Fruit fly (Drosophila melanogaster) S2 (cell line): ENCODE data around the gene t.

Experiments
- CG8478 ChIP-seq: fragments of >200 bp; optimal IDR thresholded peaks from 2 replicates; lab custom pipeline; 2018
- CTCF ChIP-seq, 2 experiments: fragments of >200 bp; optimal IDR thresholded peaks; 2 replicates each; lab custom pipeline; 2018

DNA sequence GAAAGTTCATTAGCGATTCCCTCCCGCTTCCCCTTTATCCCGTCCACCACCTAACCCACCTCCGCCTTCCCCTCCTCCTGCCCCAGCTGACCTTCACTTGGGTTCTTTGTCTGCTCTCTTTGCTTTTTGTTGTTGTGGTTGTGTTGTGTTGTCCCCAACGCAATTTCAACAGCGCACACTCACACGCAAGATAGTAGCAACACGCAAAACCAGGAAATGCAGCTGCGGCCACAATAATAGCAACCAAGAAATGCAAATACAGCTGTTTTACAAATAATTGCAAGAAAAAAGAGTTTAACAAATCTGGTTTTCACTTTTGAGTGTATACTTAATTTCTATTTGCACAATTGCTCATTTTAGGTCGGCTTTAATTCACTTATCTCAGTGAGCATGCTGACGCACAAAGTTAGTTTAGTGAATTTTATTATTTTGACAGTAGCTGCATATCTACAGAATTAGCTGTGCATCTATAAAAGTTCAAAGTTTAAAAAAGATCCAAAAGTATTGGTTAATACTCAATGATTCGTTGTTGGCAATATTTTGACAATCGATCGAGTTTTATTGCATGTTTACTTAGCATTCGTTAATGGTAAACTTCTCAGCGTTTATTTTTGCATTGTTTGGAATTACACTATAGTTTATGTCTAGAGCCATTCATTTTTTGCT is 28.3 kb upstream of the t start:
- TF ChIP-seq CTCF (optimal IDR thresholded peaks at IDR 0.05; lab: Kevin White, UChicago) (no peak), CG8478 (lab: Kevin White, UChicago) (no peak)
